Fruit fly (Drosophila melanogaster) Kc167 (cell line): Measurements from ENCODE around the gene CG10431.

Experiments
- Sin3A ChIP-seq: fragments of >200 bp; optimal IDR thresholded peaks from 2 replicates; lab custom pipeline; 2018; ENCODE audit warnings: missing external identifiers
- h ChIP-seq: fragments of >200 bp; optimal IDR thresholded peaks from 3 replicates; lab custom pipeline; 2018; ENCODE audit warnings: missing external identifiers
- insv ChIP-seq: fragments of >200 bp; optimal IDR thresholded peaks from 3 replicates; lab custom pipeline; 2018; ENCODE audit warnings: missing external identifiers
- psq ChIP-seq: fragments of >200 bp; optimal IDR thresholded peaks from 2 replicates; lab custom pipeline; 2017; ENCODE audit warnings: missing external identifiers
- ttk ChIP-seq: sonication (Bioruptor generic); optimal IDR thresholded peaks from 2 replicates; lab custom pipeline; 2017; ENCODE audit warnings: missing external identifiers

DNA sequence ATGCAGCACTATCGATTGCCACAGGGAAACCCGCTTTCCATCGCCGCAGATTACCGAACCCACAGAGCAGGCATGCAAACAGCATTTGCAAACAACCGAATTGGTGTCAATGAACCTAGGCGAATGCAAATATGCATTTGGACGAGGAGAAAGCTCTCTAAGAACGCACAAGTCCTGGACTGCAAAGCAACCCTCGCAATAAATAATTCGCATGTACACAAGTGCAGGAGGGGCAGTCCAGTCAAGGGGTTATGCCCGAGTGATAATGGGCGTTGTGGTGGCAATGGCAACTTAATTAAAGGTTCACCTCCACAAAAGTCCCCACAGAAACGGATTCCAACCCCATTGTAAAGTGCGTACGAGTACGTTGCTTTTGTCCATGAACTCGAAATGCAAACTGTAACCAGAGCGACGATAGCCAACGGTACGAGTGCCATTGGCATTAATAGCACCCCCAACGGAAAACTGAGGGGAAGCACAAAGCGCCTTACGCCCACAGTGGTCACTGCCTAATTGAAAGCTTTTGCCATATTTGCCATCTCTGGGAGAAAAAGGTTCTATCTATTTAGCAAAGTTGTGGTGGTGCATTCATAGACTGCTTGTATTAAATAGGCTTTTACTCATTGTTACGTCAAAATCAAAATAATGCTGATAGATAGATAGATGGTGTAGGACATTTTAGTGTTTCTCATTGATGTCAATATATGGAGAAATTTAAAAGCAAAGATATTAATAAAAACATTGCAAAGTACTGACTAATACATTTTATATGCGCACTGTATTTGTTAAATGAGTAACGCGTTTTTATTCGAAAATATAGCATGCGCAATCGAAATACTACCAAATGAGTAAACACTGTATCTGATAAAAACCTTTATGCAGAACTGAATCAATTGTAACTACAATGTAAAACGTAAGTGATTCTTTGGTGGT, 8.6 kb downstream of the CG10431 start:
- TF ChIP-seq h (lab: Kevin White, UChicago) (no peak), psq (lab: Kevin White, UChicago) (no peak), ttk (lab: Kevin White, UChicago) (no peak), Sin3A (lab: Kevin White, UChicago) (no peak), insv (lab: Kevin White, UChicago) (no peak)
